Worm (Caenorhabditis elegans): ENCODE results near the gene sru-12.

ce11 chrIV:13554350-13554749 lies 28.7 kb upstream of the sru-12 start:
- TF ChIP-seq nfya-1 (tag; optimal IDR thresholded peaks at IDR 0.05; ENCODE audit: insufficient read depth) = no peak
- no peak for TF ChIP-seq ZK546.5 (tag; optimal IDR thresholded peaks at IDR 0.05)
- no peak for TF ChIP-seq nhr-23 (tag; optimal IDR thresholded peaks at IDR 0.05)
- TF ChIP-seq ztf-4 (tag; optimal IDR thresholded peaks at IDR 0.05) = no peak
- no peak for TF ChIP-seq nhr-76 (tag; optimal IDR thresholded peaks at IDR 0.05)
- TF ChIP-seq lin-15B (tag; optimal IDR thresholded peaks at IDR 0.05) = no peak
- TF ChIP-seq nhr-12 (tag; optimal IDR thresholded peaks at IDR 0.05) = no peak
- TF ChIP-seq ama-1 (optimal IDR thresholded peaks at IDR 0.05) = no peak
- TF ChIP-seq nhr-11 (tag; optimal IDR thresholded peaks at IDR 0.05) = no peak
- no peak for TF ChIP-seq snpc-4 (tag; optimal IDR thresholded peaks at IDR 0.05)
- TF ChIP-seq unc-39 (tag; optimal IDR thresholded peaks at IDR 0.05) = no peak
- no peak for TF ChIP-seq ceh-16 (tag; optimal IDR thresholded peaks at IDR 0.05)
- no peak for TF ChIP-seq pqm-1 (tag; optimal IDR thresholded peaks at IDR 0.05)

Measured in whole organism, L3 larva.